Worm (Caenorhabditis elegans): Measurements from ENCODE around the gene sor-1.

Gene sor-1

DNA sequence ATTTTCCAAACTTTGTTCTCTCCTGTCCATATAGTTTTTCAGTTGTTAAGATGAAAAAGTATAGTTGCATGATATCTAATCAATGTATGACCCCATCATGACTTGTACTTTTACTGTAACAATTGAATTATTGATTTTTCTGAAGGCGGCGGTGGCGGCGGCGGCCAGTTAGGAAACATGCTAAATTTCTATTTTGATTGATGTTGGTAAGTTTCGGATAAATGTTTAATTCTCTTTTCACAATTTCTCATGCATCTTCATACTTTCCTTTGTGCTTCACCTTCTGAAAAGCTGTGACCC lies at the start of gene sor-1:
Gene sor-1 (plus strand): TSS at position 201 of the 300 bp plus-strand sequence.
- TF ChIP-seq ceh-30 (tag; optimal IDR thresholded peaks at IDR 0.05), result no peak
- TF ChIP-seq sox-2 (GFP tag; IDR thresholded peaks at IDR 0.05), result no peak
- TF ChIP-seq nfya-1 (tag; optimal IDR thresholded peaks at IDR 0.05), result no peak
- TF ChIP-seq hlh-13 (GFP tag; optimal IDR thresholded peaks at IDR 0.05), result no peak
- no peak for TF ChIP-seq K02D7.2 (tag; optimal IDR thresholded peaks at IDR 0.05)

ce11 chrIII:8368619-8369018 lies 49.3 kb upstream of the sor-1 start, which contains the start of gene R05D3.9:
Gene R05D3.9 (minus strand): TSS chrIII:8368719.
- TF ChIP-seq madf-2 (tag; optimal IDR thresholded peaks at IDR 0.05), result no peak
- TF ChIP-seq unc-42 (tag; optimal IDR thresholded peaks at IDR 0.05), result no peak
- TF ChIP-seq ceh-31 (tag; optimal IDR thresholded peaks at IDR 0.05), result no peak
- no peak for TF ChIP-seq hlh-13 (GFP tag; optimal IDR thresholded peaks at IDR 0.05)
- no peak for TF ChIP-seq dve-1 (tag; optimal IDR thresholded peaks at IDR 0.05)
- no peak for TF ChIP-seq ceh-30 (tag; optimal IDR thresholded peaks at IDR 0.05)
- TF ChIP-seq K02D7.2 (tag; optimal IDR thresholded peaks at IDR 0.05), result no peak
- TF ChIP-seq fkh-6 (tag; optimal IDR thresholded peaks at IDR 0.05), result no peak
- no peak for TF ChIP-seq ceh-18 (tag; optimal IDR thresholded peaks at IDR 0.05)
- TF ChIP-seq nfya-1 (tag; optimal IDR thresholded peaks at IDR 0.05), result no peak
- no peak for TF ChIP-seq fkh-10 (GFP tag; optimal IDR thresholded peaks at IDR 0.05)
- TF ChIP-seq ceh-6 (GFP tag; optimal IDR thresholded peaks at IDR 0.05), result no peak
- TF ChIP-seq odd-2 (tag; optimal IDR thresholded peaks at IDR 0.05), result no peak
- TF ChIP-seq fax-1 (tag; optimal IDR thresholded peaks at IDR 0.05), result no peak
- TF ChIP-seq hlh-6 (tag; optimal IDR thresholded peaks at IDR 0.05), result no peak
- no peak for TF ChIP-seq mec-3 (tag; optimal IDR thresholded peaks at IDR 0.05; ENCODE audit: borderline replicate concordance)
- TF ChIP-seq sox-4 (tag; optimal IDR thresholded peaks at IDR 0.05), result no peak
- no peak for TF ChIP-seq unc-3 (GFP tag; conservative IDR thresholded peaks at IDR 0.05)
- no peak for TF ChIP-seq unc-3 (tag; optimal IDR thresholded peaks at IDR 0.05)

DNA sequence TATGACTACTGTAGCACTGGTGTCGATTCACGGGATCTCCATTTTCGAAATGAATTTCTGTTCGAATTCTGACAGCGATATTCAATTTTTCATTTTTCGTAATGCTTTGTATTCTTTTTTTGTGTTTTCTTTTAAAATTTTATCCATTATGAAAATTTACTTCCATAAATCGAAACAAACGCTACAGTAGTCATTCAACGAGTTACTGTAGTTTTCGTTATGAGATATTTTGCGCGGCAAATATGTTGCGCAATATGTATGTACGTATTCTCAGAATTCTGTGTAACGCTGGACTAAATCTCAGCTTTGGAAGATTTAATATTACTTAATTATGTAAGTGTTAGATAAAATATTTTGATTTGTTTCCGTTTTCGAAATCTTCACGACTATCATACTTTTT lies 48.8 kb upstream of the sor-1 start:
- TF ChIP-seq F13H6.1 (tag; optimal IDR thresholded peaks at IDR 0.05) (no peak), ceh-30 (tag; optimal IDR thresholded peaks at IDR 0.05) (no peak), npax-4 (tag; optimal IDR thresholded peaks at IDR 0.05) (no peak), hlh-15 (tag; optimal IDR thresholded peaks at IDR 0.05) (no peak), dve-1 (tag; optimal IDR thresholded peaks at IDR 0.05) (no peak), pat-9 (tag; optimal IDR thresholded peaks at IDR 0.05) (no peak), C38D4.7 (GFP tag; optimal IDR thresholded peaks at IDR 0.05) (no peak), rnt-1 (tag; optimal IDR thresholded peaks at IDR 0.05) (no peak), madf-2 (tag; optimal IDR thresholded peaks at IDR 0.05) (no peak), ttx-3 (tag; optimal IDR thresholded peaks at IDR 0.05) (no peak), ceh-6 (GFP tag; optimal IDR thresholded peaks at IDR 0.05) (no peak), pha-4 (tag; optimal IDR thresholded peaks at IDR 0.05) (no peak), mec-3 (tag; optimal IDR thresholded peaks at IDR 0.05; ENCODE audit: borderline replicate concordance) (no peak), pag-3 (tag; optimal IDR thresholded peaks at IDR 0.05; ENCODE audit: borderline replicate concordance) (no peak), nhr-232 (tag; optimal IDR thresholded peaks at IDR 0.05) (no peak), ceh-9 (tag; optimal IDR thresholded peaks at IDR 0.05) (no peak), pqm-1 (tag; optimal IDR thresholded peaks at IDR 0.05) (no peak)

DNA sequence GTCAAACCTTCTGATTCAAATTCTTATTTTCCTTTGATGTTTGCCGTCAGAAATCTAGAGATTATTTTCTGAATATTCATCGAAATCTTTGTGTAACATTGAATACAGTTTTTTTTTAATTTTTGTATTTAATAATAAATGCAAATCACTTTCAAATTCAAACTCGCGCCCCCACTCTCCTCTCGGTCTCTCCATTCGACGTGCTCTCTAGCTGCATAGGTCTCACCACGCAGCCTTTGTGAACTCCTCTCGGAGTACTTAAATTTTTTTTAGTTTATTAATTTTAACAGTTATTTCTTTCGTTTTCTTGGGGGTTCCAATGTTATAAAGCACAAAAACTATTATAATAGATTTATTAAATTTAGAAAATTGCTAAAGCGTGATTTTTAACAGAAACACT lies 47.8 kb upstream of the sor-1 start:
- TF ChIP-seq lin-11 (tag; optimal IDR thresholded peaks at IDR 0.05), result no peak
- TF ChIP-seq tbx-2 (tag; optimal IDR thresholded peaks at IDR 0.05), result no peak
- no peak for TF ChIP-seq zip-5 (tag; optimal IDR thresholded peaks at IDR 0.05)
- no peak for TF ChIP-seq unc-42 (tag; optimal IDR thresholded peaks at IDR 0.05)
- no peak for TF ChIP-seq hlh-6 (tag; optimal IDR thresholded peaks at IDR 0.05)
- TF ChIP-seq lim-6 (tag; optimal IDR thresholded peaks at IDR 0.05), result no peak
- no peak for TF ChIP-seq nfya-1 (tag; optimal IDR thresholded peaks at IDR 0.05)
- TF ChIP-seq elt-2 (tag; optimal IDR thresholded peaks at IDR 0.05), result no peak
- no peak for TF ChIP-seq T23F11.4 (GFP tag; optimal IDR thresholded peaks at IDR 0.05)
- TF ChIP-seq elt-4 (tag; optimal IDR thresholded peaks at IDR 0.05), result no peak
- TF ChIP-seq ceh-22 (tag; optimal IDR thresholded peaks at IDR 0.05), result no peak
- TF ChIP-seq ceh-14 (tag; optimal IDR thresholded peaks at IDR 0.05), result no peak
- TF ChIP-seq dmd-4 (tag; optimal IDR thresholded peaks at IDR 0.05; ENCODE audit: borderline replicate concordance), result no peak

All from whole organism, late embryonic.